Fruit fly (Drosophila melanogaster) whole organism, embryonic: Measurements from ENCODE around the gene CG43051.

Experiments used
- C15 ChIP-seq: fragments of 200-800 bp; sonication (Bioruptor generic); IDR thresholded peaks from 3 replicates; pipeline ENCODE4 v1.3.6; 2022; ENCODE audit warnings: missing biosample characterization, missing genetic modification characterization
- CG10267 ChIP-seq: fragments of 200-800 bp; sonication (Bioruptor generic); optimal IDR thresholded peaks from 2 replicates; lab custom pipeline; 2018; ENCODE audit warnings: missing biosample characterization, mild to moderate bottlenecking, missing genetic modification characterization, moderate library complexity
- CG10274 ChIP-seq: fragments of 200-800 bp; sonication (Bioruptor generic); optimal IDR thresholded peaks from 3 replicates; lab custom pipeline; 2017; ENCODE audit warnings: missing biosample characterization, mild to moderate bottlenecking, missing genetic modification characterization
- CG10979 ChIP-seq: fragments of 200-800 bp; sonication (Bioruptor generic); optimal IDR thresholded peaks from 2 replicates; lab custom pipeline; 2018; ENCODE audit warnings: missing biosample characterization, mild to moderate bottlenecking, missing genetic modification characterization, moderate library complexity
- CG11247 ChIP-seq: fragments of 200-800 bp; sonication (Bioruptor generic); IDR thresholded peaks from 2 replicates; pipeline ENCODE4 v1.3.6; 2022; ENCODE audit warnings: missing biosample characterization, missing genetic modification characterization
- CG11398 ChIP-seq: fragments of 200-800 bp; sonication (Bioruptor generic); optimal IDR thresholded peaks from 2 replicates; lab custom pipeline; 2016; ENCODE audit warnings: missing biosample characterization, missing genetic modification characterization
- CG11695 ChIP-seq: fragments of 200-800 bp; sonication (Bioruptor generic); IDR thresholded peaks from 3 replicates; pipeline ENCODE4 v1.3.6; 2022; ENCODE audit warnings: missing biosample characterization, missing genetic modification characterization
- CG12299 ChIP-seq: fragments of 200-800 bp; sonication (Bioruptor generic); optimal IDR thresholded peaks from 2 replicates; lab custom pipeline; 2018; ENCODE audit warnings: missing biosample characterization, mild to moderate bottlenecking, missing genetic modification characterization
- CG1832 ChIP-seq: fragments of 200-800 bp; sonication (Bioruptor generic); optimal IDR thresholded peaks from 2 replicates; lab custom pipeline; 2017; ENCODE audit warnings: missing biosample characterization, mild to moderate bottlenecking, missing genetic modification characterization, inconsistent platforms
- CG2116 ChIP-seq: fragments of 200-800 bp; sonication (Bioruptor generic); optimal IDR thresholded peaks from 3 replicates; lab custom pipeline; 2018; ENCODE audit warnings: missing biosample characterization, mild to moderate bottlenecking, missing genetic modification characterization
- CG2120 ChIP-seq: fragments of 200-800 bp; sonication (Bioruptor generic); optimal IDR thresholded peaks from 3 replicates; lab custom pipeline; 2016; ENCODE audit warnings: missing biosample characterization, missing genetic modification characterization
- CG2889 ChIP-seq: fragments of 200-800 bp; sonication (Bioruptor generic); IDR thresholded peaks from 3 replicates; pipeline ENCODE4 v1.3.6; 2022; ENCODE audit warnings: missing biosample characterization, missing genetic modification characterization
- CG33213 ChIP-seq: fragments of 200-800 bp; sonication (Bioruptor generic); optimal IDR thresholded peaks from 3 replicates; lab custom pipeline; 2016; ENCODE audit warnings: missing biosample characterization, missing genetic modification characterization
- CG7928 ChIP-seq: fragments of 200-800 bp; sonication (Bioruptor generic); optimal IDR thresholded peaks from 2 replicates; lab custom pipeline; 2017; ENCODE audit warnings: missing biosample characterization, mild to moderate bottlenecking, missing genetic modification characterization
- CG8359 ChIP-seq: fragments of 200-800 bp; sonication (Bioruptor generic); optimal IDR thresholded peaks from 2 replicates; lab custom pipeline; 2017; ENCODE audit warnings: missing biosample characterization, mild to moderate bottlenecking, missing genetic modification characterization, borderline replicate concordance
- Dbx ChIP-seq: fragments of 200-800 bp; sonication (Bioruptor generic); IDR thresholded peaks from 3 replicates; pipeline ENCODE4 v1.3.6; 2022; ENCODE audit warnings: missing biosample characterization, missing genetic modification characterization
- E2f2 ChIP-seq: fragments of 200-800 bp; sonication (Bioruptor generic); IDR thresholded peaks from 2 replicates; pipeline ENCODE4 v1.3.6; 2022; ENCODE audit warnings: missing biosample characterization, missing genetic modification characterization
- ERR ChIP-seq: fragments of 200-800 bp; sonication (Bioruptor generic); optimal IDR thresholded peaks from 2 replicates; lab custom pipeline; 2016; ENCODE audit warnings: missing biosample characterization, missing genetic modification characterization
- Fer2 ChIP-seq: fragments of 200-800 bp; sonication (Bioruptor generic); optimal IDR thresholded peaks from 2 replicates; lab custom pipeline; 2018; ENCODE audit warnings: missing biosample characterization, mild to moderate bottlenecking, missing genetic modification characterization, moderate library complexity
- H15 ChIP-seq: fragments of 200-800 bp; sonication (Bioruptor generic); IDR thresholded peaks from 3 replicates; pipeline ENCODE4 v1.3.6; 2022; ENCODE audit warnings: missing biosample characterization, missing genetic modification characterization
- Hmr ChIP-seq: fragments of 200-800 bp; sonication (Bioruptor generic); optimal IDR thresholded peaks from 3 replicates; lab custom pipeline; 2017; ENCODE audit warnings: mild to moderate bottlenecking, missing biosample characterization, missing genetic modification reagents, missing genetic modification characterization
- Hr51 ChIP-seq, 2 experiments: fragments of 200-800 bp; sonication (Bioruptor generic); optimal IDR thresholded peaks; 2 replicates in 1 of 2; 3 replicates in 1 of 2; lab custom pipeline; 2016 to 2018; ENCODE audit warnings: missing biosample characterization in 2 of 2, missing genetic modification characterization in 2 of 2, mild to moderate bottlenecking in 1 of 2, moderate library complexity in 1 of 2
- Jarid2 ChIP-seq: fragments of 200-800 bp; sonication (Bioruptor generic); optimal IDR thresholded peaks from 3 replicates; lab custom pipeline; 2017; ENCODE audit warnings: mild to moderate bottlenecking, missing biosample characterization, missing genetic modification reagents, missing genetic modification characterization
- Med ChIP-seq: fragments of 200-800 bp; sonication (Bioruptor generic); peaks from one replicate; lab custom pipeline; 2016; ENCODE audit warnings: missing biosample characterization, missing genetic modification characterization, mild to moderate bottlenecking, inconsistent platforms, moderate library complexity
- Oaz ChIP-seq: fragments of 200-800 bp; sonication (Bioruptor generic); IDR thresholded peaks from 2 replicates; pipeline ENCODE4 v1.3.6; 2022; ENCODE audit warnings: missing biosample characterization, missing genetic modification characterization
- Rfx ChIP-seq: fragments of 200-800 bp; sonication (Bioruptor generic); IDR thresholded peaks from 2 replicates; pipeline ENCODE4 v1.3.6; 2022; ENCODE audit warnings: missing biosample characterization, missing genetic modification characterization
- bsh ChIP-seq, 2 experiments: fragments of 200-800 bp; sonication (Bioruptor generic); optimal IDR thresholded peaks; 2 replicates each; lab custom pipeline; 2017 to 2018; ENCODE audit warnings: mild to moderate bottlenecking in 2 of 2, missing biosample characterization in 2 of 2, missing genetic modification characterization in 2 of 2, moderate library complexity in 1 of 2
- cg ChIP-seq: fragments of 200-800 bp; sonication (Bioruptor generic); optimal IDR thresholded peaks from 3 replicates; lab custom pipeline; 2019; ENCODE audit warnings: missing biosample characterization, mild to moderate bottlenecking, missing genetic modification characterization, moderate library complexity
- chinmo ChIP-seq: fragments of 200-800 bp; sonication (Bioruptor generic); IDR thresholded peaks from 4 replicates; pipeline ENCODE4 v1.3.6; 2022; ENCODE audit warnings: missing biosample characterization, missing genetic modification characterization; ENCODE audit not compliant: partially characterized antibody
- crp ChIP-seq, 2 experiments: fragments of 200-800 bp; sonication (Bioruptor generic); optimal IDR thresholded peaks; 2 replicates in 1 of 2; 3 replicates in 1 of 2; lab custom pipeline; 2017; ENCODE audit warnings: missing biosample characterization in 2 of 2, missing genetic modification characterization in 2 of 2, mild to moderate bottlenecking in 1 of 2, moderate library complexity in 1 of 2
- dan ChIP-seq: fragments of 200-800 bp; sonication (Bioruptor generic); IDR thresholded peaks from 2 replicates; pipeline ENCODE4 v1.3.6; 2022; ENCODE audit warnings: missing biosample characterization, missing genetic modification characterization
- exex ChIP-seq: fragments of 200-800 bp; sonication (Bioruptor generic); optimal IDR thresholded peaks from 4 replicates; lab custom pipeline; 2018; ENCODE audit warnings: missing biosample characterization, mild to moderate bottlenecking, missing genetic modification characterization, moderate library complexity
- lab ChIP-seq: fragments of 200-800 bp; sonication (Bioruptor generic); optimal IDR thresholded peaks from 3 replicates; lab custom pipeline; 2017; ENCODE audit warnings: missing biosample characterization, missing genetic modification characterization, mild to moderate bottlenecking, moderate library complexity, missing genetic modification reagents
- nom ChIP-seq: fragments of 200-800 bp; sonication (Bioruptor generic); optimal IDR thresholded peaks from 2 replicates; lab custom pipeline; 2017; ENCODE audit warnings: missing biosample characterization, missing genetic modification characterization, mild to moderate bottlenecking, moderate library complexity, missing genetic modification reagents
- sens ChIP-seq: fragments of 200-800 bp; sonication (Bioruptor generic); peaks from one replicate; lab custom pipeline; 2016; ENCODE audit warnings: missing biosample characterization, missing genetic modification characterization
- slbo ChIP-seq: fragments of 200-800 bp; sonication (Bioruptor generic); IDR thresholded peaks from 2 replicates; pipeline ENCODE4 v1.3.6; 2022; ENCODE audit warnings: missing biosample characterization, missing genetic modification characterization
- sug ChIP-seq: fragments of 200-800 bp; optimal IDR thresholded peaks from 2 replicates; lab custom pipeline; 2019; ENCODE audit warnings: missing biosample characterization, mild to moderate bottlenecking, missing genetic modification characterization, moderate library complexity
- tgo ChIP-seq: fragments of 200-800 bp; sonication (Bioruptor generic); IDR thresholded peaks from 3 replicates; pipeline ENCODE4 v1.3.6; 2022; ENCODE audit warnings: missing biosample characterization, missing genetic modification characterization

CG43051 gene

dm6 chr2L:12521527-12522292, 14.0 kb downstream of the CG43051 start (continued):
- TF ChIP-seq Dbx (GFP tag; lab: Robert Waterston, UW): peak; percentile 19; the same call in 1 of the 3 replicates
- TF ChIP-seq CG8359: no peak
- TF ChIP-seq Med (GFP tag; lab: Kevin White, UChicago): peak; percentile 77
- TF ChIP-seq CG10979 (tag; lab: Kevin White, UChicago): no peak
- peak; percentile 56; the same call in 1 of the 2 replicates for TF ChIP-seq Rfx (GFP tag; lab: Robert Waterston, UW)
- peak; percentile 70 for TF ChIP-seq sug (tag; lab: Kevin White, UChicago)
- no peak for TF ChIP-seq Fer2 (tag; lab: Kevin White, UChicago)
- TF ChIP-seq C15 (GFP tag; lab: Robert Waterston, UW): 0 out of 3 replicates have a peak, but pooled peaks have one; percentile 37
- TF ChIP-seq Hmr (GFP tag; lab: Kevin White, UChicago): no peak
- TF ChIP-seq Hr51 (GFP tag; optimal IDR thresholded peaks at IDR 0.05; lab: Kevin White, UChicago): no peak
- TF ChIP-seq tgo (GFP tag; lab: Robert Waterston, UW): 0 out of 3 replicates have a peak, but pooled peaks have one; percentile 15
- peak; percentile 13 for TF ChIP-seq CG2120 (GFP tag; lab: Kevin White, UChicago)
- peak; percentile 21; the same call in 1 of the 2 replicates for TF ChIP-seq slbo (GFP tag; lab: Robert Waterston, UW)
- no peak for TF ChIP-seq ERR (GFP tag; lab: Kevin White, UChicago)
- peak; percentile 63 for TF ChIP-seq sens
- no peak for TF ChIP-seq CG11398 (GFP tag; lab: Kevin White, UChicago)
- TF ChIP-seq CG10274 (GFP tag; lab: Kevin White, UChicago): no peak
- 0 out of 2 replicates have a peak, but pooled peaks have one; percentile 11 for TF ChIP-seq E2f2 (GFP tag; lab: Robert Waterston, UW)
- TF ChIP-seq CG33213 (GFP tag; lab: Kevin White, UChicago): no peak
- no peak for TF ChIP-seq CG11695 (GFP tag; lab: Robert Waterston, UW)
- no peak for TF ChIP-seq Oaz (GFP tag; lab: Robert Waterston, UW)
- peak; percentile 77 for TF ChIP-seq lab (GFP tag; lab: Kevin White, UChicago)
- no peak for TF ChIP-seq H15 (GFP tag; lab: Robert Waterston, UW)
- TF ChIP-seq CG10267 (tag; lab: Kevin White, UChicago): no peak
- peak; percentile 1 for TF ChIP-seq exex (tag; lab: Kevin White, UChicago)

- TF ChIP-seq crp (GFP tag; optimal IDR thresholded peaks at IDR 0.05; lab: Kevin White, UChicago): no peak
- no peak for TF ChIP-seq CG11247 (GFP tag; lab: Robert Waterston, UW)
- peak; percentile 51; the same call in 1 of the 4 replicates for TF ChIP-seq chinmo (GFP tag; lab: Robert Waterston, UW)
- TF ChIP-seq CG2116 (GFP tag; lab: Kevin White, UChicago): no peak
- TF ChIP-seq CG7928 (GFP tag; lab: Kevin White, UChicago): no peak
- no peak for TF ChIP-seq CG2889 (GFP tag; lab: Robert Waterston, UW)
- TF ChIP-seq nom (GFP tag; lab: Kevin White, UChicago): peak; percentile 80
- TF ChIP-seq CG12299 (tag; lab: Kevin White, UChicago): no peak
- TF ChIP-seq cg: peak; percentile 61
- TF ChIP-seq, all 482 proteins: peak for 3
These were observed 16.4 kb downstream of the CG43051 start for dm6 chr2L:12524139-12524538.

- TF ChIP-seq CG1832 (GFP tag; lab: Kevin White, UChicago): peak; percentile 62
- 0 out of 4 replicates have a peak, but pooled peaks have one; percentile 43 for TF ChIP-seq chinmo (GFP tag; lab: Robert Waterston, UW)
- TF ChIP-seq Med (GFP tag; lab: Kevin White, UChicago): peak; percentile 9
- TF ChIP-seq dan (GFP tag; lab: Robert Waterston, UW): no peak
- TF ChIP-seq nom (GFP tag; lab: Kevin White, UChicago): peak; percentile 71
- peak in 1 of 2 experiments; percentile 57 for TF ChIP-seq bsh (GFP tag; optimal IDR thresholded peaks at IDR 0.05; lab: Kevin White, UChicago)
- no peak for TF ChIP-seq Jarid2 (GFP tag; lab: Kevin White, UChicago)
These were observed 19.9 kb downstream of the CG43051 start for dm6 chr2L:12527590-12527989.
